Fruit fly (Drosophila melanogaster) whole organism, embryonic: Measurements from ENCODE around the gene CG7497.

Experiments used
- Bteb2 ChIP-seq: fragments of 200-800 bp; sonication (Bioruptor generic); optimal IDR thresholded peaks from 2 replicates; lab custom pipeline; 2016; ENCODE audit warnings: missing biosample characterization, missing genetic modification characterization
- CG10267 ChIP-seq: fragments of 200-800 bp; sonication (Bioruptor generic); optimal IDR thresholded peaks from 2 replicates; lab custom pipeline; 2018; ENCODE audit warnings: missing biosample characterization, mild to moderate bottlenecking, missing genetic modification characterization, moderate library complexity
- CG12391 ChIP-seq: fragments of 200-800 bp; sonication (Bioruptor generic); optimal IDR thresholded peaks from 3 replicates; lab custom pipeline; 2018; ENCODE audit warnings: missing biosample characterization, mild to moderate bottlenecking, missing genetic modification characterization, moderate library complexity
- CG13123 ChIP-seq: fragments of 200-800 bp; sonication (Bioruptor generic); optimal IDR thresholded peaks from 2 replicates; lab custom pipeline; 2016; ENCODE audit warnings: missing biosample characterization, missing genetic modification characterization
- CG13624 ChIP-seq: fragments of 200-800 bp; sonication (Bioruptor generic); optimal IDR thresholded peaks from 2 replicates; lab custom pipeline; 2016; ENCODE audit warnings: missing biosample characterization, missing genetic modification characterization
- CG14860 ChIP-seq: fragments of 200-800 bp; sonication (Bioruptor generic); IDR thresholded peaks from 3 replicates; pipeline ENCODE4 v1.3.6; 2022; ENCODE audit warnings: missing biosample characterization, missing genetic modification characterization; ENCODE audit not compliant: partially characterized antibody
- CG14965 ChIP-seq: fragments of 200-800 bp; sonication (Bioruptor generic); optimal IDR thresholded peaks from 2 replicates; lab custom pipeline; 2016; ENCODE audit warnings: missing biosample characterization, missing genetic modification characterization, borderline replicate concordance
- CG16813 ChIP-seq: fragments of 200-800 bp; sonication (Bioruptor generic); IDR thresholded peaks from 3 replicates; pipeline ENCODE4 v1.3.6; 2022; ENCODE audit warnings: missing biosample characterization, missing genetic modification characterization; ENCODE audit not compliant: partially characterized antibody
- CG16815 ChIP-seq: fragments of 200-800 bp; sonication (Bioruptor generic); optimal IDR thresholded peaks from 3 replicates; lab custom pipeline; 2017; ENCODE audit warnings: missing biosample characterization, mild to moderate bottlenecking, missing genetic modification characterization
- CG17359 ChIP-seq: fragments of 200-800 bp; sonication (Bioruptor generic); optimal IDR thresholded peaks from 3 replicates; lab custom pipeline; 2018; ENCODE audit warnings: missing biosample characterization, mild to moderate bottlenecking, missing genetic modification characterization, moderate library complexity
- CG17912 ChIP-seq: fragments of 200-800 bp; sonication (Bioruptor generic); optimal IDR thresholded peaks from 2 replicates; lab custom pipeline; 2018; ENCODE audit warnings: missing biosample characterization, mild to moderate bottlenecking, missing genetic modification characterization
- CG2202 ChIP-seq: fragments of 200-800 bp; sonication (Bioruptor generic); optimal IDR thresholded peaks from 2 replicates; lab custom pipeline; 2018; ENCODE audit warnings: missing biosample characterization, mild to moderate bottlenecking, missing genetic modification characterization
- CG31365 ChIP-seq: fragments of 200-800 bp; sonication (Bioruptor generic); optimal IDR thresholded peaks from 2 replicates; lab custom pipeline; 2018; ENCODE audit warnings: missing biosample characterization, mild to moderate bottlenecking, missing genetic modification characterization
- CG3163 ChIP-seq: fragments of 200-800 bp; sonication (Bioruptor generic); optimal IDR thresholded peaks from 3 replicates; lab custom pipeline; 2016; ENCODE audit warnings: missing biosample characterization, missing genetic modification characterization
- CG32772 ChIP-seq: fragments of 200-800 bp; sonication (Bioruptor generic); IDR thresholded peaks from 2 replicates; pipeline ENCODE4 v1.3.6; 2022; ENCODE audit warnings: missing biosample characterization, missing genetic modification characterization
- CG3847 ChIP-seq: fragments of 200-800 bp; sonication (Bioruptor generic); IDR thresholded peaks from 2 replicates; pipeline ENCODE4 v1.3.6; 2022; ENCODE audit warnings: missing biosample characterization, missing genetic modification characterization
- CG6854 ChIP-seq: fragments of 200-800 bp; sonication (Bioruptor generic); optimal IDR thresholded peaks from 3 replicates; lab custom pipeline; 2017; ENCODE audit warnings: missing biosample characterization, mild to moderate bottlenecking, missing genetic modification characterization
- CG7372 ChIP-seq: fragments of 200-800 bp; sonication (Bioruptor generic); IDR thresholded peaks from 2 replicates; pipeline ENCODE4 v1.3.6; 2022; ENCODE audit warnings: missing biosample characterization, missing genetic modification characterization
- CG7745 ChIP-seq: fragments of 200-800 bp; sonication (Bioruptor generic); optimal IDR thresholded peaks from 2 replicates; lab custom pipeline; 2018; ENCODE audit warnings: missing biosample characterization, mild to moderate bottlenecking, missing genetic modification characterization, moderate library complexity
- CG7928 ChIP-seq: fragments of 200-800 bp; sonication (Bioruptor generic); optimal IDR thresholded peaks from 2 replicates; lab custom pipeline; 2017; ENCODE audit warnings: missing biosample characterization, mild to moderate bottlenecking, missing genetic modification characterization
- CG8924 ChIP-seq: fragments of 200-800 bp; optimal IDR thresholded peaks from 3 replicates; lab custom pipeline; 2019; ENCODE audit warnings: missing biosample characterization, mild to moderate bottlenecking, missing genetic modification characterization, moderate library complexity
- CG9215 ChIP-seq: fragments of 200-800 bp; sonication (Bioruptor generic); IDR thresholded peaks from 2 replicates; pipeline ENCODE4 v1.3.6; 2022; ENCODE audit warnings: missing biosample characterization, missing genetic modification characterization
- CrebB ChIP-seq: fragments of 200-800 bp; sonication (Bioruptor generic); optimal IDR thresholded peaks from 3 replicates; lab custom pipeline; 2018; ENCODE audit warnings: missing biosample characterization, mild to moderate bottlenecking, missing genetic modification characterization
- Dip2 ChIP-seq: fragments of 200-800 bp; sonication (Bioruptor generic); IDR thresholded peaks from 2 replicates; pipeline ENCODE4 v1.3.6; 2022; ENCODE audit warnings: missing biosample characterization, missing genetic modification characterization
- Doc2 ChIP-seq: fragments of 200-800 bp; sonication (Bioruptor generic); IDR thresholded peaks from 2 replicates; pipeline ENCODE4 v1.3.6; 2022; ENCODE audit warnings: missing biosample characterization, missing genetic modification characterization
- Drgx ChIP-seq: fragments of 200-800 bp; sonication (Bioruptor generic); IDR thresholded peaks from 2 replicates; pipeline ENCODE4 v1.3.6; 2022; ENCODE audit warnings: missing biosample characterization, missing genetic modification characterization
- E2f1 ChIP-seq: fragments of 200-800 bp; sonication (Bioruptor generic); IDR thresholded peaks from 2 replicates; pipeline ENCODE4 v1.3.6; 2022; ENCODE audit warnings: missing biosample characterization, missing genetic modification characterization
- Nf-YC ChIP-seq: fragments of 200-800 bp; optimal IDR thresholded peaks from 3 replicates; lab custom pipeline; 2019; ENCODE audit warnings: missing biosample characterization, mild to moderate bottlenecking, missing genetic modification characterization, moderate library complexity
- Scr ChIP-seq: fragments of 200-800 bp; sonication (Bioruptor generic); IDR thresholded peaks from 2 replicates; pipeline ENCODE4 v1.3.6; 2022; ENCODE audit warnings: missing biosample characterization, missing genetic modification characterization; ENCODE audit not compliant: partially characterized antibody
- Taf1 ChIP-seq: fragments of 200-800 bp; sonication (Bioruptor generic); IDR thresholded peaks from 2 replicates; pipeline ENCODE4 v1.3.6; 2022; ENCODE audit warnings: missing biosample characterization, missing genetic modification characterization
- ash1 ChIP-seq: fragments of 200-800 bp; sonication (Bioruptor generic); optimal IDR thresholded peaks from 2 replicates; lab custom pipeline; 2018; ENCODE audit warnings: missing biosample characterization, mild to moderate bottlenecking, missing genetic modification characterization
- az2 ChIP-seq: fragments of 200-800 bp; sonication (Bioruptor generic); optimal IDR thresholded peaks from 3 replicates; lab custom pipeline; 2016; ENCODE audit warnings: missing biosample characterization, missing genetic modification characterization
- bab2 ChIP-seq: fragments of 200-800 bp; sonication (Bioruptor generic); optimal IDR thresholded peaks from 2 replicates; lab custom pipeline; 2016; ENCODE audit warnings: missing biosample characterization, missing genetic modification characterization
- cad ChIP-seq: fragments of >200 bp; optimal IDR thresholded peaks from 2 replicates; lab custom pipeline; 2017; ENCODE audit warnings: missing biosample characterization, missing genetic modification characterization
- dm ChIP-seq: fragments of 200-800 bp; sonication (Bioruptor generic); optimal IDR thresholded peaks from 3 replicates; lab custom pipeline; 2016; ENCODE audit warnings: missing biosample characterization, missing genetic modification characterization
- gem ChIP-seq: fragments of 200-800 bp; sonication (Bioruptor generic); optimal IDR thresholded peaks from 2 replicates; lab custom pipeline; 2019; ENCODE audit warnings: missing biosample characterization, mild to moderate bottlenecking, missing genetic modification characterization, moderate library complexity
- ham ChIP-seq: fragments of 200-800 bp; sonication (Bioruptor generic); IDR thresholded peaks from 2 replicates; pipeline ENCODE4 v1.3.6; 2022; ENCODE audit warnings: missing biosample characterization, missing genetic modification characterization
- hth ChIP-seq: fragments of >200 bp; optimal IDR thresholded peaks from 2 replicates; lab custom pipeline; 2017; ENCODE audit warnings: inconsistent platforms
- jing ChIP-seq: fragments of 200-800 bp; sonication (Bioruptor generic); optimal IDR thresholded peaks from 2 replicates; lab custom pipeline; 2018; ENCODE audit warnings: missing biosample characterization, mild to moderate bottlenecking, missing genetic modification characterization
- kah ChIP-seq: fragments of 200-800 bp; sonication (Bioruptor generic); optimal IDR thresholded peaks from 2 replicates; lab custom pipeline; 2018; ENCODE audit warnings: missing biosample characterization, mild to moderate bottlenecking, missing genetic modification characterization
- kay ChIP-seq: fragments of 200-800 bp; sonication (Bioruptor generic); optimal IDR thresholded peaks from 2 replicates; lab custom pipeline; 2016; ENCODE audit warnings: missing biosample characterization, missing genetic modification characterization
- nerfin-2 ChIP-seq: fragments of 200-800 bp; sonication (Bioruptor generic); IDR thresholded peaks from 2 replicates; pipeline ENCODE4 v1.3.6; 2022; ENCODE audit warnings: missing biosample characterization, missing genetic modification characterization; ENCODE audit not compliant: partially characterized antibody
- nmo ChIP-seq: fragments of 200-800 bp; sonication (Bioruptor generic); optimal IDR thresholded peaks from 2 replicates; lab custom pipeline; 2018; ENCODE audit warnings: missing biosample characterization, mild to moderate bottlenecking, missing genetic modification characterization, moderate library complexity
- nom ChIP-seq: fragments of 200-800 bp; sonication (Bioruptor generic); optimal IDR thresholded peaks from 2 replicates; lab custom pipeline; 2017; ENCODE audit warnings: missing biosample characterization, missing genetic modification characterization, mild to moderate bottlenecking, moderate library complexity, missing genetic modification reagents
- pnt ChIP-seq: fragments of 200-800 bp; sonication (Bioruptor generic); optimal IDR thresholded peaks from 3 replicates; lab custom pipeline; 2016; ENCODE audit warnings: missing biosample characterization, missing genetic modification characterization
- prd ChIP-seq, 3 experiments: fragments of >200 bp in 2 of 3; fragments of 200-800 bp in 1 of 3; sonication (Bioruptor generic) in 1 of 3; optimal IDR thresholded peaks in 2 of 3; IDR thresholded peaks in 1 of 3; 2 replicates in 2 of 3; 3 replicates in 1 of 3; pipeline versions ENCODE4 v1.3.6 to Lab custom; 2017 to 2022; ENCODE audit warnings: missing biosample characterization in 1 of 3, missing genetic modification characterization in 1 of 3
- sd ChIP-seq: fragments of 200-800 bp; sonication (Bioruptor generic); optimal IDR thresholded peaks from 3 replicates; lab custom pipeline; 2018; ENCODE audit warnings: missing biosample characterization, mild to moderate bottlenecking, missing genetic modification characterization, moderate library complexity
- sens ChIP-seq: fragments of 200-800 bp; sonication (Bioruptor generic); peaks from one replicate; lab custom pipeline; 2016; ENCODE audit warnings: missing biosample characterization, missing genetic modification characterization
- stc ChIP-seq: fragments of 200-800 bp; sonication (Bioruptor generic); IDR thresholded peaks from 2 replicates; pipeline ENCODE4 v1.3.6; 2022; ENCODE audit warnings: missing biosample characterization, missing genetic modification characterization
- tll ChIP-seq, 2 experiments: fragments of 200-800 bp in 1 of 2; fragments of >200 bp in 1 of 2; sonication (Bioruptor generic) in 1 of 2; optimal IDR thresholded peaks; 2 replicates each; lab custom pipeline; 2017 to 2019; ENCODE audit warnings: missing biosample characterization in 2 of 2, missing genetic modification characterization in 2 of 2, mild to moderate bottlenecking in 1 of 2, moderate library complexity in 1 of 2
- vfl ChIP-seq: fragments of 200-800 bp; sonication (Bioruptor generic); optimal IDR thresholded peaks from 2 replicates; lab custom pipeline; 2016; ENCODE audit warnings: missing biosample characterization, missing genetic modification characterization

The CG7497 gene

DNA sequence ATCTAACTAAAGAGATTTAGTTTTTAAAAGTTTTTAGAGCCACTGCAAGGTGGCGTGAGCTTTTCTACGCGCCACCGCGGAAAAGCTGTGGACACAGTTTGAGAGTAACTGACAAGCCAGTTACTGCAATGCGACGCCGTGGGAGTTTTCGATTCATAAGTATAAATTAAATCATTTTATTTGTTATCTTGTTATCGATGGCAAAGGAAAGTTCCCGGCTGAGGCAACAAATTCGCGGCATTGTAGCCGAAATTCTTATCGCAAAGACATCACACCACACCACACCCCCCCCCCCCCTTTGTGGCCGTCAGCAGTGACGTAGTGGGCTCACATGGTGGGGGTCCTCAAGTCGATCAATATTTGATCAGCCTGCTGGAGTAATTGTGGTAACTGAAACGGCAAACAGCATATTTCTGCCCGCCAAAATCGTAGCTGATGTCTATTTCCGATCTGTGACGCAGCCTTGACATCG is 22.6 kb downstream of the CG7497 start (continued):
- no peak for TF ChIP-seq Scr (GFP tag; lab: Robert Waterston, UW)
- peak; percentile 23 for TF ChIP-seq kah (GFP tag; lab: Kevin White, UChicago)
- no peak for TF ChIP-seq CG13123 (GFP tag; lab: Kevin White, UChicago)
- TF ChIP-seq CG6854 (GFP tag; lab: Kevin White, UChicago) = peak; percentile 55
- TF ChIP-seq sens (GFP tag; lab: Kevin White, UChicago) = no peak
- no peak for TF ChIP-seq prd (optimal IDR thresholded peaks at IDR 0.05; lab: Kevin White, UChicago)
- TF ChIP-seq prd (GFP tag; IDR thresholded peaks at IDR 0.05; lab: Robert Waterston, UW) = no peak
- TF ChIP-seq gem (tag; lab: Kevin White, UChicago) = no peak
- TF ChIP-seq jing (GFP tag; lab: Kevin White, UChicago) = no peak
- TF ChIP-seq hth (lab: Kevin White, UChicago) = no peak
- no peak for TF ChIP-seq vfl (GFP tag; lab: Kevin White, UChicago)
- peak; percentile 4 for TF ChIP-seq dm (GFP tag; lab: Kevin White, UChicago)
- TF ChIP-seq nerfin-2 (GFP tag; lab: Robert Waterston, UW) = no peak
- peak; percentile 7 for TF ChIP-seq CG17359 (tag; lab: Kevin White, UChicago)
- TF ChIP-seq CG17912 (GFP tag; lab: Kevin White, UChicago) = no peak
- no peak for TF ChIP-seq CG7745 (tag; lab: Kevin White, UChicago)
- TF ChIP-seq ash1 (GFP tag; lab: Kevin White, UChicago) = peak; percentile 18
- no peak for TF ChIP-seq CG16815 (GFP tag; lab: Kevin White, UChicago)
- TF ChIP-seq Drgx (GFP tag; lab: Robert Waterston, UW) = no peak
- TF ChIP-seq CG14965 (GFP tag; lab: Kevin White, UChicago) = no peak
- TF ChIP-seq Dip2 (GFP tag; lab: Robert Waterston, UW) = no peak
- TF ChIP-seq CG32772 (GFP tag; lab: Robert Waterston, UW) = no peak
- TF ChIP-seq nmo (GFP tag; lab: Kevin White, UChicago) = peak; percentile 1
- TF ChIP-seq tll (GFP tag; optimal IDR thresholded peaks at IDR 0.05; lab: Kevin White, UChicago) = no peak
- peak; percentile 2 for TF ChIP-seq bab2 (GFP tag; lab: Kevin White, UChicago)
- TF ChIP-seq Taf1 (GFP tag; lab: Robert Waterston, UW) = no peak
- no peak for TF ChIP-seq CG16813 (GFP tag; lab: Robert Waterston, UW)
- no peak for TF ChIP-seq CG7372 (GFP tag; lab: Robert Waterston, UW)
- TF ChIP-seq CG3847 (GFP tag; lab: Robert Waterston, UW) = no peak
- peak; percentile 18 for TF ChIP-seq CG31365 (tag; lab: Kevin White, UChicago)
- TF ChIP-seq Bteb2 (GFP tag; lab: Kevin White, UChicago) = no peak
- 0 out of 2 replicates have a peak, but pooled peaks have one; percentile 30 for TF ChIP-seq stc (GFP tag; lab: Robert Waterston, UW)
- peak; percentile 48; the same call in 2 of the 3 replicates for TF ChIP-seq CG14860 (GFP tag; lab: Robert Waterston, UW)
- TF ChIP-seq nom = no peak
- TF ChIP-seq kay (GFP tag; lab: Kevin White, UChicago) = no peak
- no peak for TF ChIP-seq Nf-YC (tag; lab: Kevin White, UChicago)
- no peak for TF ChIP-seq Doc2 (GFP tag; lab: Robert Waterston, UW)
- no peak for TF ChIP-seq CG12391 (tag; lab: Kevin White, UChicago)
- TF ChIP-seq CG7928 (GFP tag; lab: Kevin White, UChicago) = no peak
- TF ChIP-seq az2 (GFP tag; lab: Kevin White, UChicago) = no peak
- TF ChIP-seq CG13624 (GFP tag; lab: Kevin White, UChicago) = peak; percentile 3
- no peak for TF ChIP-seq CG9215
- no peak for TF ChIP-seq CG10267 (tag; lab: Kevin White, UChicago)
- no peak for TF ChIP-seq CG2202 (tag; lab: Kevin White, UChicago)
- TF ChIP-seq CG3163 (GFP tag; lab: Kevin White, UChicago) = no peak
- peak; percentile 9; the same call in 1 of the 2 replicates for TF ChIP-seq E2f1
- TF ChIP-seq CG8924 = peak; percentile 13
- peak; percentile 37 for TF ChIP-seq cad
- TF ChIP-seq ham (GFP tag; lab: Robert Waterston, UW) = no peak
- TF ChIP-seq pnt (GFP tag; lab: Kevin White, UChicago) = no peak
- peak; percentile 35 for TF ChIP-seq sd (tag; lab: Kevin White, UChicago)
- peak; percentile 51 for TF ChIP-seq CrebB (tag; lab: Kevin White, UChicago)
